Fruit fly (Drosophila melanogaster) whole organism, embryonic: ENCODE results near the gene CG9338.

Source experiments
- CG10274 ChIP-seq: fragments of 200-800 bp; sonication (Bioruptor generic); optimal IDR thresholded peaks from 3 replicates; lab custom pipeline; 2017; ENCODE audit warnings: missing biosample characterization, mild to moderate bottlenecking, missing genetic modification characterization
- CG15073 ChIP-seq: fragments of 200-800 bp; sonication (Bioruptor generic); optimal IDR thresholded peaks from 2 replicates; lab custom pipeline; 2016; ENCODE audit warnings: missing biosample characterization, missing genetic modification characterization
- CG7556 ChIP-seq: fragments of 200-800 bp; sonication (Bioruptor generic); optimal IDR thresholded peaks from 2 replicates; lab custom pipeline; 2017; ENCODE audit warnings: missing biosample characterization, mild to moderate bottlenecking, missing genetic modification characterization
- CG9817 ChIP-seq: fragments of 200-800 bp; sonication (Bioruptor generic); optimal IDR thresholded peaks from 2 replicates; lab custom pipeline; 2018; ENCODE audit warnings: missing biosample characterization, mild to moderate bottlenecking, missing genetic modification characterization, moderate library complexity
- Dbx ChIP-seq: fragments of 200-800 bp; sonication (Bioruptor generic); IDR thresholded peaks from 3 replicates; pipeline ENCODE4 v1.3.6; 2022; ENCODE audit warnings: missing biosample characterization, missing genetic modification characterization
- ham ChIP-seq: fragments of 200-800 bp; sonication (Bioruptor generic); IDR thresholded peaks from 2 replicates; pipeline ENCODE4 v1.3.6; 2022; ENCODE audit warnings: missing biosample characterization, missing genetic modification characterization
- kay ChIP-seq: fragments of 200-800 bp; sonication (Bioruptor generic); optimal IDR thresholded peaks from 2 replicates; lab custom pipeline; 2016; ENCODE audit warnings: missing biosample characterization, missing genetic modification characterization

dm6 chr2L:20909301-20909700, 44.3 kb downstream of the CG9338 start:
- TF ChIP-seq Dbx (GFP tag; lab: Robert Waterston, UW): no peak
- no peak for TF ChIP-seq CG9817
- TF ChIP-seq CG7556: no peak
- no peak for TF ChIP-seq kay
- no peak for TF ChIP-seq CG15073 (GFP tag; lab: Kevin White, UChicago)
- no peak for TF ChIP-seq CG10274
- no peak for TF ChIP-seq ham (GFP tag; lab: Robert Waterston, UW)
